Fruit fly (Drosophila melanogaster) whole organism, embryonic: ENCODE results near the gene CG12608.

Experiments
- ATbp ChIP-seq: fragments of 200-800 bp; sonication (Bioruptor generic); optimal IDR thresholded peaks from 2 replicates; lab custom pipeline; 2017; ENCODE audit warnings: missing biosample characterization, mild to moderate bottlenecking, missing genetic modification characterization, missing genetic modification reagents
- Asciz ChIP-seq: fragments of 200-800 bp; sonication (Bioruptor generic); optimal IDR thresholded peaks from 2 replicates; lab custom pipeline; 2017; ENCODE audit warnings: missing biosample characterization, mild to moderate bottlenecking, missing genetic modification characterization, missing genetic modification reagents
- BEAF-32 ChIP-seq: fragments of 200-800 bp; sonication (Bioruptor generic); optimal IDR thresholded peaks from 3 replicates; lab custom pipeline; 2017; ENCODE audit warnings: missing biosample characterization, missing genetic modification characterization, mild to moderate bottlenecking, moderate library complexity, missing genetic modification reagents
- Bgb ChIP-seq: fragments of 200-800 bp; sonication (Bioruptor generic); IDR thresholded peaks from 2 replicates; pipeline ENCODE4 v1.3.6; 2022; ENCODE audit warnings: missing biosample characterization, missing genetic modification characterization; ENCODE audit not compliant: partially characterized antibody
- CG10209 ChIP-seq: fragments of 200-800 bp; sonication (Bioruptor generic); optimal IDR thresholded peaks from 3 replicates; lab custom pipeline; 2017; ENCODE audit warnings: missing biosample characterization, mild to moderate bottlenecking, missing genetic modification characterization, missing genetic modification reagents
- CG12659 ChIP-seq: fragments of 200-800 bp; sonication (Bioruptor generic); optimal IDR thresholded peaks from 3 replicates; lab custom pipeline; 2017; ENCODE audit warnings: mild to moderate bottlenecking, missing biosample characterization, missing genetic modification reagents, missing genetic modification characterization
- CG14667 ChIP-seq: fragments of 200-800 bp; sonication (Bioruptor generic); IDR thresholded peaks from 2 replicates; pipeline ENCODE4 v1.3.6; 2022; ENCODE audit warnings: missing biosample characterization, missing genetic modification characterization
- CG14965 ChIP-seq: fragments of 200-800 bp; sonication (Bioruptor generic); optimal IDR thresholded peaks from 2 replicates; lab custom pipeline; 2016; ENCODE audit warnings: missing biosample characterization, missing genetic modification characterization, borderline replicate concordance
- CG15269 ChIP-seq: fragments of 200-800 bp; sonication (Bioruptor generic); optimal IDR thresholded peaks from 2 replicates; lab custom pipeline; 2018; ENCODE audit warnings: missing biosample characterization, mild to moderate bottlenecking, missing genetic modification characterization, moderate library complexity
- CG1603 ChIP-seq: fragments of 200-800 bp; sonication (Bioruptor generic); optimal IDR thresholded peaks from 2 replicates; lab custom pipeline; 2019; ENCODE audit warnings: missing biosample characterization, mild to moderate bottlenecking, missing genetic modification characterization, moderate library complexity
- CG16813 ChIP-seq: fragments of 200-800 bp; sonication (Bioruptor generic); IDR thresholded peaks from 3 replicates; pipeline ENCODE4 v1.3.6; 2022; ENCODE audit warnings: missing biosample characterization, missing genetic modification characterization; ENCODE audit not compliant: partially characterized antibody
- CG17359 ChIP-seq: fragments of 200-800 bp; sonication (Bioruptor generic); optimal IDR thresholded peaks from 3 replicates; lab custom pipeline; 2018; ENCODE audit warnings: missing biosample characterization, mild to moderate bottlenecking, missing genetic modification characterization, moderate library complexity
- CG17385 ChIP-seq: fragments of 200-800 bp; sonication (Bioruptor generic); optimal IDR thresholded peaks from 3 replicates; lab custom pipeline; 2018; ENCODE audit warnings: missing biosample characterization, mild to moderate bottlenecking, missing genetic modification characterization
- CG2202 ChIP-seq: fragments of 200-800 bp; sonication (Bioruptor generic); optimal IDR thresholded peaks from 2 replicates; lab custom pipeline; 2018; ENCODE audit warnings: missing biosample characterization, mild to moderate bottlenecking, missing genetic modification characterization
- CG2712 ChIP-seq: fragments of 200-800 bp; optimal IDR thresholded peaks from 3 replicates; lab custom pipeline; 2019; ENCODE audit warnings: missing biosample characterization, mild to moderate bottlenecking, missing genetic modification characterization, moderate library complexity
- CG30403 ChIP-seq: fragments of 200-800 bp; sonication (Bioruptor generic); optimal IDR thresholded peaks from 3 replicates; lab custom pipeline; 2016; ENCODE audit warnings: missing biosample characterization, missing genetic modification characterization
- CG31441 ChIP-seq: fragments of 200-800 bp; sonication (Bioruptor generic); IDR thresholded peaks from 2 replicates; pipeline ENCODE4 v1.3.6; 2022; ENCODE audit warnings: missing biosample characterization, missing genetic modification characterization
- CG32772 ChIP-seq: fragments of 200-800 bp; sonication (Bioruptor generic); IDR thresholded peaks from 2 replicates; pipeline ENCODE4 v1.3.6; 2022; ENCODE audit warnings: missing biosample characterization, missing genetic modification characterization
- CG4328 ChIP-seq: fragments of 200-800 bp; sonication (Bioruptor generic); optimal IDR thresholded peaks from 3 replicates; lab custom pipeline; 2017; ENCODE audit warnings: missing biosample characterization, missing genetic modification reagents, missing genetic modification characterization
- CG43689 ChIP-seq: fragments of 200-800 bp; sonication (Bioruptor generic); IDR thresholded peaks from 2 replicates; pipeline ENCODE4 v1.3.6; 2022; ENCODE audit warnings: missing biosample characterization, missing genetic modification characterization
- CoRest ChIP-seq: fragments of 200-800 bp; sonication (Bioruptor generic); optimal IDR thresholded peaks from 3 replicates; lab custom pipeline; 2018; ENCODE audit warnings: missing biosample characterization, mild to moderate bottlenecking, missing genetic modification characterization, moderate library complexity
- D19A ChIP-seq: fragments of 200-800 bp; optimal IDR thresholded peaks from 3 replicates; lab custom pipeline; 2019; ENCODE audit warnings: missing biosample characterization, mild to moderate bottlenecking, missing genetic modification characterization, moderate library complexity
- Dad ChIP-seq: fragments of 200-800 bp; sonication (Bioruptor generic); optimal IDR thresholded peaks from 3 replicates; lab custom pipeline; 2016; ENCODE audit warnings: missing biosample characterization, missing genetic modification characterization
- Dip2 ChIP-seq: fragments of 200-800 bp; sonication (Bioruptor generic); IDR thresholded peaks from 2 replicates; pipeline ENCODE4 v1.3.6; 2022; ENCODE audit warnings: missing biosample characterization, missing genetic modification characterization
- Eip74EF ChIP-seq, 2 experiments: fragments of 200-800 bp in 1 of 2; fragments of >200 bp in 1 of 2; sonication (Bioruptor generic) in 1 of 2; optimal IDR thresholded peaks; 2 replicates each; lab custom pipeline; 2017 to 2019; ENCODE audit warnings: missing biosample characterization in 2 of 2, missing genetic modification characterization in 2 of 2, mild to moderate bottlenecking in 1 of 2, moderate library complexity in 1 of 2
- Hey ChIP-seq: fragments of 200-800 bp; sonication (Bioruptor generic); optimal IDR thresholded peaks from 3 replicates; lab custom pipeline; 2018; ENCODE audit warnings: missing biosample characterization, mild to moderate bottlenecking, missing genetic modification characterization
- Hmr ChIP-seq: fragments of 200-800 bp; sonication (Bioruptor generic); optimal IDR thresholded peaks from 3 replicates; lab custom pipeline; 2017; ENCODE audit warnings: mild to moderate bottlenecking, missing biosample characterization, missing genetic modification reagents, missing genetic modification characterization
- Hr51 ChIP-seq, 2 experiments: fragments of 200-800 bp; sonication (Bioruptor generic); optimal IDR thresholded peaks; 2 replicates in 1 of 2; 3 replicates in 1 of 2; lab custom pipeline; 2016 to 2018; ENCODE audit warnings: missing biosample characterization in 2 of 2, missing genetic modification characterization in 2 of 2, mild to moderate bottlenecking in 1 of 2, moderate library complexity in 1 of 2
- MESR4 ChIP-seq: fragments of 200-800 bp; sonication (Bioruptor generic); optimal IDR thresholded peaks from 2 replicates; lab custom pipeline; 2018; ENCODE audit warnings: missing biosample characterization, mild to moderate bottlenecking, missing genetic modification characterization, moderate library complexity
- NK7.1 ChIP-seq: fragments of 200-800 bp; sonication (Bioruptor generic); optimal IDR thresholded peaks from 3 replicates; lab custom pipeline; 2016; ENCODE audit warnings: missing biosample characterization, missing genetic modification characterization
- Neu2 ChIP-seq: fragments of 200-800 bp; sonication (Bioruptor generic); optimal IDR thresholded peaks from 3 replicates; lab custom pipeline; 2016; ENCODE audit warnings: missing biosample characterization, missing genetic modification characterization, borderline replicate concordance
- Oli ChIP-seq: fragments of 200-800 bp; sonication (Bioruptor generic); optimal IDR thresholded peaks from 2 replicates; lab custom pipeline; 2018; ENCODE audit warnings: missing biosample characterization, mild to moderate bottlenecking, missing genetic modification characterization, moderate library complexity
- Ssrp ChIP-seq: fragments of 200-800 bp; sonication (Bioruptor generic); optimal IDR thresholded peaks from 2 replicates; lab custom pipeline; 2018; ENCODE audit warnings: missing biosample characterization, mild to moderate bottlenecking, missing genetic modification characterization, moderate library complexity
- ap ChIP-seq: fragments of 200-800 bp; sonication (Bioruptor generic); IDR thresholded peaks from 2 replicates; pipeline ENCODE4 v1.3.6; 2022; ENCODE audit warnings: missing biosample characterization, missing genetic modification characterization
- dmrt11E ChIP-seq: fragments of 200-800 bp; sonication (Bioruptor generic); optimal IDR thresholded peaks from 3 replicates; lab custom pipeline; 2018; ENCODE audit warnings: missing biosample characterization, mild to moderate bottlenecking, missing genetic modification characterization, moderate library complexity
- dmrt99B ChIP-seq: fragments of 200-800 bp; sonication (Bioruptor generic); optimal IDR thresholded peaks from 2 replicates; lab custom pipeline; 2018; ENCODE audit warnings: missing biosample characterization, mild to moderate bottlenecking, missing genetic modification characterization, moderate library complexity
- esg ChIP-seq: fragments of 200-800 bp; sonication (Bioruptor generic); conservative IDR thresholded peaks from 2 replicates; pipeline ENCODE4 v1.3.6; 2022; ENCODE audit warnings: missing biosample characterization, missing genetic modification characterization
- hbn ChIP-seq: fragments of 200-800 bp; sonication (Bioruptor generic); IDR thresholded peaks from 2 replicates; pipeline ENCODE4 v1.3.6; 2022; ENCODE audit warnings: missing biosample characterization, missing genetic modification characterization; ENCODE audit not compliant: partially characterized antibody
- insv ChIP-seq, 2 experiments: fragments of 200-800 bp; sonication (Bioruptor generic); optimal IDR thresholded peaks; 3 replicates each; lab custom pipeline; 2016 to 2018; ENCODE audit warnings: missing biosample characterization in 2 of 2, missing genetic modification characterization in 2 of 2
- mam ChIP-seq: fragments of 200-800 bp; sonication (Bioruptor generic); optimal IDR thresholded peaks from 3 replicates; lab custom pipeline; 2016; ENCODE audit warnings: missing biosample characterization, missing genetic modification characterization
- sim ChIP-seq: fragments of 200-800 bp; sonication (Bioruptor generic); IDR thresholded peaks from 2 replicates; pipeline ENCODE4 v1.3.6; 2022; ENCODE audit warnings: missing biosample characterization, missing genetic modification characterization
- ttk ChIP-seq: fragments of 200-800 bp; sonication (Bioruptor generic); IDR thresholded peaks from 2 replicates; pipeline ENCODE4 v2.1.2; 2022; ENCODE audit warnings: missing biosample characterization, missing genetic modification characterization
- zf30C ChIP-seq: fragments of 200-800 bp; sonication (Bioruptor generic); optimal IDR thresholded peaks from 3 replicates; lab custom pipeline; 2018; ENCODE audit warnings: missing biosample characterization, mild to moderate bottlenecking, missing genetic modification characterization

Gene CG12608

dm6 chrX:15364467-15364866, 20.0 kb upstream of the CG12608 start (continued):
- TF ChIP-seq CG14667 (GFP tag; lab: Robert Waterston, UW): no peak
- no peak for TF ChIP-seq Bgb (GFP tag; lab: Robert Waterston, UW)
- no peak for TF ChIP-seq hbn
- no peak for TF ChIP-seq CG43689 (GFP tag; lab: Robert Waterston, UW)
- TF ChIP-seq Oli (tag; lab: Kevin White, UChicago): peak; percentile 52
- no peak for TF ChIP-seq CG2202 (tag; lab: Kevin White, UChicago)
- no peak for TF ChIP-seq zf30C (GFP tag; lab: Kevin White, UChicago)
- no peak for TF ChIP-seq CG4328 (GFP tag; lab: Kevin White, UChicago)
- TF ChIP-seq ATbp (GFP tag; lab: Kevin White, UChicago): peak; percentile 15
- no peak for TF ChIP-seq ap (GFP tag; lab: Robert Waterston, UW)
- no peak for TF ChIP-seq Dad (GFP tag; lab: Kevin White, UChicago)
- TF ChIP-seq insv (GFP tag; optimal IDR thresholded peaks at IDR 0.05; lab: Kevin White, UChicago): no peak
- TF ChIP-seq CG15269 (tag; lab: Kevin White, UChicago): no peak
- no peak for TF ChIP-seq mam
- peak; percentile 13 for TF ChIP-seq CG10209 (GFP tag; lab: Kevin White, UChicago)
- TF ChIP-seq Eip74EF (GFP tag; optimal IDR thresholded peaks at IDR 0.05; lab: Kevin White, UChicago): no peak
- TF ChIP-seq CoRest: peak; percentile 45
- peak; percentile 43 for TF ChIP-seq D19A (tag; lab: Kevin White, UChicago)
- 0 out of 2 replicates have a peak, but pooled peaks have one; percentile 8 for TF ChIP-seq CG31441
- TF ChIP-seq Hr51 (GFP tag; optimal IDR thresholded peaks at IDR 0.05; lab: Kevin White, UChicago): peak in 1 of 2 experiments; percentile 25
- TF ChIP-seq CG32772 (GFP tag; lab: Robert Waterston, UW): no peak
- TF ChIP-seq CG17385: peak; percentile 21
- peak; percentile 21 for TF ChIP-seq CG30403
- TF ChIP-seq BEAF-32: no peak
- no peak for TF ChIP-seq sim (GFP tag; lab: Robert Waterston, UW)
- TF ChIP-seq Neu2 (GFP tag; lab: Kevin White, UChicago): no peak
- TF ChIP-seq dmrt11E (tag; lab: Kevin White, UChicago): peak; percentile 42
- no peak for TF ChIP-seq NK7.1 (GFP tag; lab: Kevin White, UChicago)
- TF ChIP-seq esg (GFP tag; lab: Robert Waterston, UW): no peak
- peak; percentile 6 for TF ChIP-seq CG1603
- TF ChIP-seq CG14965 (GFP tag; lab: Kevin White, UChicago): no peak
- no peak for TF ChIP-seq MESR4 (GFP tag; lab: Kevin White, UChicago)
- TF ChIP-seq Asciz (GFP tag; lab: Kevin White, UChicago): peak; percentile 15
- no peak for TF ChIP-seq ttk (GFP tag; lab: Robert Waterston, UW)
- TF ChIP-seq Dip2 (GFP tag; lab: Robert Waterston, UW): no peak
- no peak for TF ChIP-seq CG17359
- no peak for TF ChIP-seq Hey (tag; lab: Kevin White, UChicago)
- no peak for TF ChIP-seq Hmr (GFP tag; lab: Kevin White, UChicago)
- TF ChIP-seq CG12659: peak; percentile 6
- TF ChIP-seq dmrt99B (tag; lab: Kevin White, UChicago): peak; percentile 58
- no peak for TF ChIP-seq CG16813 (GFP tag; lab: Robert Waterston, UW)
- peak; percentile 36 for TF ChIP-seq Ssrp (tag; lab: Kevin White, UChicago)
- peak; percentile 59 for TF ChIP-seq CG2712 (tag; lab: Kevin White, UChicago)
